Worm (Caenorhabditis elegans): ENCODE results near the gene ugt-22.

Gene ugt-22

ce11 chrIV:13684827-13685226, 45.8 kb downstream of the ugt-22 start:
- TF ChIP-seq ceh-43 (GFP tag; optimal IDR thresholded peaks at IDR 0.05), result no peak
- no peak for TF ChIP-seq unc-39 (tag; optimal IDR thresholded peaks at IDR 0.05)
- no peak for TF ChIP-seq ham-2 (GFP tag; optimal IDR thresholded peaks at IDR 0.05)
- no peak for TF ChIP-seq flh-1 (GFP tag; optimal IDR thresholded peaks at IDR 0.05)
- no peak for TF ChIP-seq elt-3 (tag; optimal IDR thresholded peaks at IDR 0.05)
- TF ChIP-seq mep-1 (tag; optimal IDR thresholded peaks at IDR 0.05), result no peak
- no peak for TF ChIP-seq zip-8 (tag; optimal IDR thresholded peaks at IDR 0.05)
- TF ChIP-seq ztf-11 (tag; optimal IDR thresholded peaks at IDR 0.05), result no peak
- no peak for TF ChIP-seq lin-32 (GFP tag; optimal IDR thresholded peaks at IDR 0.05)
- TF ChIP-seq snpc-4 (tag; optimal IDR thresholded peaks at IDR 0.05), result no peak
- TF ChIP-seq sem-2 (GFP tag; optimal IDR thresholded peaks at IDR 0.05), result no peak
- TF ChIP-seq mls-2 (tag; optimal IDR thresholded peaks at IDR 0.05), result no peak
- no peak for TF ChIP-seq ceh-39 (tag; optimal IDR thresholded peaks at IDR 0.05)
- no peak for TF ChIP-seq mab-5 (tag; optimal IDR thresholded peaks at IDR 0.05)

- TF ChIP-seq ceh-39 (tag; optimal IDR thresholded peaks at IDR 0.05), result no peak
- TF ChIP-seq mep-1 (tag; optimal IDR thresholded peaks at IDR 0.05), result no peak
- no peak for TF ChIP-seq snpc-4 (tag; optimal IDR thresholded peaks at IDR 0.05)
- TF ChIP-seq mls-2 (tag; optimal IDR thresholded peaks at IDR 0.05), result no peak
- no peak for TF ChIP-seq unc-39 (tag; optimal IDR thresholded peaks at IDR 0.05)
- TF ChIP-seq ztf-11 (tag; optimal IDR thresholded peaks at IDR 0.05), result no peak
- TF ChIP-seq ceh-83 (GFP tag; optimal IDR thresholded peaks at IDR 0.05), result no peak
- no peak for TF ChIP-seq nhr-2 (tag; optimal IDR thresholded peaks at IDR 0.05)
- TF ChIP-seq hlh-1 (tag; optimal IDR thresholded peaks at IDR 0.05), result no peak
- no peak for TF ChIP-seq tbx-8 (GFP tag; optimal IDR thresholded peaks at IDR 0.05)
- TF ChIP-seq sem-2 (GFP tag; optimal IDR thresholded peaks at IDR 0.05), result no peak
- no peak for TF ChIP-seq unc-62 (GFP tag; optimal IDR thresholded peaks at IDR 0.05)
- TF ChIP-seq blmp-1 (tag; optimal IDR thresholded peaks at IDR 0.05), result no peak
These were observed 47.9 kb downstream of the ugt-22 start, which contains the start of gene nyn-1 for ce11 chrIV:13686965-13687425. nyn-1 (minus strand) TSS chrIV:13687015.

ce11 chrIV:13687631-13688030, 48.6 kb downstream of the ugt-22 start:
- no peak for TF ChIP-seq M03D4.4 (tag; optimal IDR thresholded peaks at IDR 0.05)
- no peak for TF ChIP-seq elt-3 (tag; optimal IDR thresholded peaks at IDR 0.05)
- no peak for TF ChIP-seq ceh-39 (tag; optimal IDR thresholded peaks at IDR 0.05)
- TF ChIP-seq ceh-83 (GFP tag; optimal IDR thresholded peaks at IDR 0.05), result no peak
- TF ChIP-seq mab-5 (tag; optimal IDR thresholded peaks at IDR 0.05), result no peak
- TF ChIP-seq nhr-28 (tag; optimal IDR thresholded peaks at IDR 0.05), result no peak
- no peak for TF ChIP-seq pha-4 (tag; optimal IDR thresholded peaks at IDR 0.05)
- no peak for TF ChIP-seq tbx-8 (GFP tag; optimal IDR thresholded peaks at IDR 0.05)
- no peak for TF ChIP-seq flh-1 (GFP tag; optimal IDR thresholded peaks at IDR 0.05)
- TF ChIP-seq blmp-1 (tag; optimal IDR thresholded peaks at IDR 0.05), result no peak
- no peak for TF ChIP-seq unc-120 (tag; optimal IDR thresholded peaks at IDR 0.05; ENCODE audit: poor library complexity, severe bottlenecking)
- TF ChIP-seq bed-3 (GFP tag; optimal IDR thresholded peaks at IDR 0.05), result no peak
- no peak for TF ChIP-seq zip-8 (tag; optimal IDR thresholded peaks at IDR 0.05)
- TF ChIP-seq lin-13 (tag; optimal IDR thresholded peaks at IDR 0.05), result no peak
- no peak for TF ChIP-seq mls-2 (tag; optimal IDR thresholded peaks at IDR 0.05)
- TF ChIP-seq sem-2 (GFP tag; optimal IDR thresholded peaks at IDR 0.05), result no peak
- TF ChIP-seq lsy-2 (tag; optimal IDR thresholded peaks at IDR 0.05), result no peak
- no peak for TF ChIP-seq nhr-12 (tag; optimal IDR thresholded peaks at IDR 0.05)

ce11 chrIV:13689302-13689880, 50.3 kb downstream of the ugt-22 start, which contains the start of gene T23G4.2:
T23G4.2 (minus strand) TSS chrIV:13689556.
- TF ChIP-seq blmp-1 (tag; optimal IDR thresholded peaks at IDR 0.05) (no peak), lin-13 (tag; optimal IDR thresholded peaks at IDR 0.05) (no peak), ces-1 (GFP tag; optimal IDR thresholded peaks at IDR 0.05) (no peak), unc-62 (GFP tag; optimal IDR thresholded peaks at IDR 0.05) (peak; percentile 87), zip-8 (tag; optimal IDR thresholded peaks at IDR 0.05) (no peak), hlh-1 (tag; optimal IDR thresholded peaks at IDR 0.05) (no peak), lin-32 (GFP tag; optimal IDR thresholded peaks at IDR 0.05) (no peak), mab-5 (tag; optimal IDR thresholded peaks at IDR 0.05) (no peak)

- TF ChIP-seq ztf-11 (tag; optimal IDR thresholded peaks at IDR 0.05), result no peak
- TF ChIP-seq mls-2 (tag; optimal IDR thresholded peaks at IDR 0.05), result no peak
These were observed 53.5 kb downstream of the ugt-22 start for ce11 chrIV:13692522-13692921.

- TF ChIP-seq unc-62 (GFP tag; optimal IDR thresholded peaks at IDR 0.05) (peak; percentile 98), cnd-1 (tag; optimal IDR thresholded peaks at IDR 0.05) (no peak), mep-1 (tag; optimal IDR thresholded peaks at IDR 0.05) (no peak), zip-8 (tag; optimal IDR thresholded peaks at IDR 0.05) (no peak), pha-4 (tag; optimal IDR thresholded peaks at IDR 0.05) (no peak), lin-13 (tag; optimal IDR thresholded peaks at IDR 0.05) (no peak), flh-1 (GFP tag; optimal IDR thresholded peaks at IDR 0.05) (no peak), nhr-76 (tag; optimal IDR thresholded peaks at IDR 0.05) (no peak)
These were observed 54.9 kb downstream of the ugt-22 start for ce11 chrIV:13693976-13694375.
